Fruit fly (Drosophila melanogaster) whole organism, wandering third instar larva: ENCODE data around the gene CG4036.

Experiments
- Abd-B ChIP-seq: fragments of >200 bp; optimal IDR thresholded peaks from 2 replicates; lab custom pipeline; 2017; ENCODE audit warnings: missing biosample characterization, missing genetic modification characterization
- CG32264 ChIP-seq: fragments of 200-800 bp; sonication (Bioruptor generic); optimal IDR thresholded peaks from 2 replicates; lab custom pipeline; 2016; ENCODE audit warnings: missing biosample characterization, missing genetic modification characterization
- CG9705 ChIP-seq: fragments of 200-800 bp; sonication (Bioruptor generic); optimal IDR thresholded peaks from 2 replicates; lab custom pipeline; 2018; ENCODE audit warnings: missing biosample characterization, mild to moderate bottlenecking, missing genetic modification characterization
- CrebA ChIP-seq: fragments of 200-800 bp; sonication (Bioruptor generic); optimal IDR thresholded peaks from 2 replicates; lab custom pipeline; 2016; ENCODE audit warnings: missing biosample characterization, mild to moderate bottlenecking, missing genetic modification characterization, borderline replicate concordance
- Dfd ChIP-seq: fragments of >200 bp; optimal IDR thresholded peaks from 2 replicates; lab custom pipeline; 2017; ENCODE audit warnings: missing biosample characterization, missing genetic modification characterization
- Dif ChIP-seq: fragments of 200-275, 200-300 bp; sonication (Bioruptor generic); optimal IDR thresholded peaks from 2 replicates; lab custom pipeline; 2018; ENCODE audit warnings: missing biosample characterization, missing genetic modification characterization; ENCODE audit not compliant: partially characterized antibody
- GATAd ChIP-seq: sonication (Bioruptor generic); optimal IDR thresholded peaks from 2 replicates; lab custom pipeline; 2016; ENCODE audit warnings: missing biosample characterization, missing genetic modification characterization
- HLH106 ChIP-seq: fragments of 200-800 bp; optimal IDR thresholded peaks from 3 replicates; lab custom pipeline; 2019; ENCODE audit warnings: missing biosample characterization, mild to moderate bottlenecking, missing genetic modification characterization, moderate library complexity
- Hnf4 ChIP-seq: fragments of 200-800 bp; sonication (Bioruptor generic); optimal IDR thresholded peaks from 2 replicates; lab custom pipeline; 2016; ENCODE audit warnings: missing biosample characterization, mild to moderate bottlenecking, missing genetic modification characterization
- Hr78 ChIP-seq: fragments of >200 bp; optimal IDR thresholded peaks from 2 replicates; lab custom pipeline; 2017; ENCODE audit warnings: missing biosample characterization, missing genetic modification characterization
- Hr83 ChIP-seq: fragments of 200-300 bp; sonication (Bioruptor generic); optimal IDR thresholded peaks from 2 replicates; lab custom pipeline; 2016; ENCODE audit warnings: missing biosample characterization, mild to moderate bottlenecking, missing genetic modification characterization, moderate library complexity; ENCODE audit not compliant: poor library complexity, severe bottlenecking
- Jra ChIP-seq: sonication (Bioruptor generic); optimal IDR thresholded peaks from 2 replicates; lab custom pipeline; 2016; ENCODE audit warnings: missing biosample characterization, missing genetic modification characterization
- Mio ChIP-seq: sonication (Bioruptor generic); optimal IDR thresholded peaks from 2 replicates; lab custom pipeline; 2016; ENCODE audit warnings: missing biosample characterization, missing genetic modification characterization
- Myc ChIP-seq: fragments of >200 bp; optimal IDR thresholded peaks from 2 replicates; lab custom pipeline; 2017
- N ChIP-seq: fragments of >200 bp; optimal IDR thresholded peaks from 2 replicates; lab custom pipeline; 2018; ENCODE audit warnings: missing biosample characterization, missing external identifiers, missing genetic modification characterization
- OdsH ChIP-seq: fragments of 200-800 bp; sonication (Bioruptor generic); optimal IDR thresholded peaks from 2 replicates; lab custom pipeline; 2016; ENCODE audit warnings: missing biosample characterization, mild to moderate bottlenecking, missing genetic modification characterization
- Rel ChIP-seq, 2 experiments: fragments of 200-800 bp; sonication (Bioruptor generic) in 1 of 2; optimal IDR thresholded peaks; 2 replicates in 1 of 2; 3 replicates in 1 of 2; lab custom pipeline; 2016 to 2019; ENCODE audit warnings: mild to moderate bottlenecking in 2 of 2, missing biosample characterization in 2 of 2, missing genetic modification characterization in 2 of 2, moderate library complexity in 1 of 2
- Sp1 ChIP-seq: fragments of 200-800 bp; sonication (Bioruptor generic); optimal IDR thresholded peaks from 3 replicates; lab custom pipeline; 2019; ENCODE audit warnings: missing biosample characterization, mild to moderate bottlenecking, missing genetic modification characterization, moderate library complexity
- Vsx2 ChIP-seq: fragments of 200-300, 225-300 bp; sonication (Bioruptor generic); optimal IDR thresholded peaks from 2 replicates; lab custom pipeline; 2018; ENCODE audit warnings: missing biosample characterization, missing genetic modification characterization; ENCODE audit not compliant: partially characterized antibody
- br ChIP-seq: fragments of 200-800 bp; sonication (Bioruptor generic); optimal IDR thresholded peaks from 2 replicates; lab custom pipeline; 2016; ENCODE audit warnings: missing biosample characterization, missing genetic modification characterization
- brk ChIP-seq: fragments of 200-800 bp; sonication (Bioruptor generic); optimal IDR thresholded peaks from 2 replicates; lab custom pipeline; 2016; ENCODE audit warnings: missing biosample characterization, mild to moderate bottlenecking, missing genetic modification characterization
- dl ChIP-seq, 2 experiments: fragments of 175-275, 200-275 bp in 1 of 2; fragments of 200-275 bp in 1 of 2; sonication (Bioruptor generic); optimal IDR thresholded peaks; lab custom pipeline; 2018; ENCODE audit warnings: mild to moderate bottlenecking in 2 of 2, missing biosample characterization in 2 of 2, missing genetic modification characterization in 2 of 2, moderate library complexity in 2 of 2; ENCODE audit not compliant: partially characterized antibody in 2 of 2, insufficient read depth in 1 of 2
- dmrt93B ChIP-seq: fragments of 200-800 bp; sonication (Bioruptor generic); optimal IDR thresholded peaks from 2 replicates; lab custom pipeline; 2018; ENCODE audit warnings: missing biosample characterization, mild to moderate bottlenecking, missing genetic modification characterization
- dsf ChIP-seq: sonication (Bioruptor generic); optimal IDR thresholded peaks from 2 replicates; lab custom pipeline; 2016; ENCODE audit warnings: missing biosample characterization, missing genetic modification characterization, borderline replicate concordance
- ey ChIP-seq: fragments of 200-800 bp; sonication (Bioruptor generic); optimal IDR thresholded peaks from 2 replicates; lab custom pipeline; 2016; ENCODE audit warnings: missing biosample characterization, missing genetic modification characterization
- foxo ChIP-seq, 2 experiments: fragments of 200-800 bp; sonication (Bioruptor generic); optimal IDR thresholded peaks; 2 replicates in 1 of 2; 3 replicates in 1 of 2; lab custom pipeline; 2016 to 2017; ENCODE audit warnings: missing biosample characterization in 2 of 2, missing genetic modification characterization in 2 of 2
- fru ChIP-seq: fragments of 200-800 bp; sonication (Bioruptor generic); optimal IDR thresholded peaks from 3 replicates; lab custom pipeline; 2016; ENCODE audit warnings: missing biosample characterization, mild to moderate bottlenecking, missing genetic modification characterization
- h ChIP-seq: fragments of 200-800 bp; sonication (Bioruptor generic); optimal IDR thresholded peaks from 3 replicates; lab custom pipeline; 2016; ENCODE audit warnings: missing biosample characterization, mild to moderate bottlenecking, missing genetic modification characterization
- jim ChIP-seq: fragments of 175-275, 200-325 bp; sonication (Bioruptor generic); optimal IDR thresholded peaks from 2 replicates; lab custom pipeline; 2016; ENCODE audit warnings: missing biosample characterization, mild to moderate bottlenecking, missing genetic modification characterization
- lola ChIP-seq: fragments of >200 bp; optimal IDR thresholded peaks from 2 replicates; lab custom pipeline; 2017; ENCODE audit warnings: missing biosample characterization, missing genetic modification characterization
- pan ChIP-seq: fragments of >200 bp; optimal IDR thresholded peaks from 2 replicates; lab custom pipeline; 2017
- psq ChIP-seq: fragments of 200-800 bp; sonication (Bioruptor generic); optimal IDR thresholded peaks from 3 replicates; lab custom pipeline; 2017; ENCODE audit warnings: missing biosample characterization, mild to moderate bottlenecking, missing genetic modification characterization, moderate library complexity
- rgr ChIP-seq: fragments of 200-800 bp; sonication (Bioruptor generic); optimal IDR thresholded peaks from 3 replicates; lab custom pipeline; 2016; ENCODE audit warnings: missing biosample characterization, mild to moderate bottlenecking, missing genetic modification characterization
- sage ChIP-seq: fragments of 200-800 bp; sonication (Bioruptor generic); optimal IDR thresholded peaks from 2 replicates; lab custom pipeline; 2016; ENCODE audit warnings: missing biosample characterization, mild to moderate bottlenecking, missing genetic modification characterization
- sv ChIP-seq: fragments of 200-800 bp; sonication (Bioruptor generic); optimal IDR thresholded peaks from 3 replicates; lab custom pipeline; 2016; ENCODE audit warnings: missing biosample characterization, missing genetic modification characterization
- tai ChIP-seq: sonication (Bioruptor generic); optimal IDR thresholded peaks from 2 replicates; lab custom pipeline; 2016; ENCODE audit warnings: missing biosample characterization, missing genetic modification characterization
- usp ChIP-seq: fragments of >200 bp; optimal IDR thresholded peaks from 2 replicates; lab custom pipeline; 2017; ENCODE audit warnings: missing biosample characterization, missing genetic modification characterization
- woc ChIP-seq: sonication (Bioruptor generic); optimal IDR thresholded peaks from 2 replicates; lab custom pipeline; 2016; ENCODE audit warnings: missing biosample characterization, mild to moderate bottlenecking, missing genetic modification characterization

CG4036 gene

dm6 chr2L:9777927-9778326 is 12.8 kb upstream of the CG4036 start:
- TF ChIP-seq Rel (GFP tag; optimal IDR thresholded peaks at IDR 0.05; lab: Kevin White, UChicago) (no peak), Rel (tag; optimal IDR thresholded peaks at IDR 0.05; lab: Kevin White, UChicago) (peak; percentile 95), HLH106 (tag; lab: Kevin White, UChicago) (no peak), Myc (no peak), Dfd (no peak), Abd-B (GFP tag; lab: Kevin White, UChicago) (no peak), dmrt93B (GFP tag; lab: Kevin White, UChicago) (no peak), Hr78 (GFP tag; lab: Kevin White, UChicago) (no peak), Jra (GFP tag; lab: Kevin White, UChicago) (no peak)

- TF ChIP-seq dl (GFP tag; optimal IDR thresholded peaks at IDR 0.05; lab: Kevin White, UChicago; ENCODE audit: insufficient read depth in 1 of 2, partially characterized antibody in 2 of 2): no peak
- no peak for TF ChIP-seq psq
- TF ChIP-seq CG9705: no peak
- TF ChIP-seq Jra (GFP tag; lab: Kevin White, UChicago): no peak
- no peak for TF ChIP-seq dsf (GFP tag; lab: Kevin White, UChicago)
- no peak for TF ChIP-seq HLH106 (tag; lab: Kevin White, UChicago)
- TF ChIP-seq foxo (GFP tag; optimal IDR thresholded peaks at IDR 0.05; lab: Kevin White, UChicago): no peak
- TF ChIP-seq pan (lab: Kevin White, UChicago): no peak
- no peak for TF ChIP-seq GATAd (GFP tag; lab: Kevin White, UChicago)
- no peak for TF ChIP-seq h (GFP tag; lab: Kevin White, UChicago)
- TF ChIP-seq jim (GFP tag; lab: Kevin White, UChicago): no peak
- no peak for TF ChIP-seq ey (GFP tag; lab: Kevin White, UChicago)
Observed at dm6 chr2L:9778416-9778815, 12.3 kb upstream of the CG4036 start.

dm6 chr2L:9779147-9779546 is 11.5 kb upstream of the CG4036 start:
- TF ChIP-seq Hnf4 (GFP tag; lab: Kevin White, UChicago): no peak
- TF ChIP-seq fru (GFP tag; lab: Kevin White, UChicago): no peak
- no peak for TF ChIP-seq OdsH (GFP tag; lab: Kevin White, UChicago)
- TF ChIP-seq CG9705: no peak

- TF ChIP-seq Rel (GFP tag; optimal IDR thresholded peaks at IDR 0.05; lab: Kevin White, UChicago) (no peak), Rel (tag; optimal IDR thresholded peaks at IDR 0.05; lab: Kevin White, UChicago) (peak; percentile 31), Myc (no peak), Dif (no peak), jim (GFP tag; lab: Kevin White, UChicago) (no peak)
Observed at dm6 chr2L:9779754-9780153, 10.9 kb upstream of the CG4036 start.

- TF ChIP-seq CrebA (no peak), Mio (GFP tag; lab: Kevin White, UChicago) (peak; percentile 18), ey (GFP tag; lab: Kevin White, UChicago) (no peak), fru (GFP tag; lab: Kevin White, UChicago) (peak; percentile 54), N (GFP tag; lab: Kevin White, UChicago) (no peak), Rel (GFP tag; optimal IDR thresholded peaks at IDR 0.05; lab: Kevin White, UChicago) (peak; percentile 64), Rel (tag; optimal IDR thresholded peaks at IDR 0.05; lab: Kevin White, UChicago) (peak; percentile 83), tai (GFP tag; lab: Kevin White, UChicago) (no peak), sv (GFP tag; lab: Kevin White, UChicago) (no peak), pan (lab: Kevin White, UChicago) (no peak), OdsH (GFP tag; lab: Kevin White, UChicago) (peak; percentile 51), dsf (GFP tag; lab: Kevin White, UChicago) (no peak), h (GFP tag; lab: Kevin White, UChicago) (peak; percentile 73), sage (GFP tag; lab: Kevin White, UChicago) (no peak), dl (GFP tag; optimal IDR thresholded peaks at IDR 0.05; lab: Kevin White, UChicago; ENCODE audit: insufficient read depth in 1 of 2, partially characterized antibody in 2 of 2) (peak; percentile 97 to 98), psq (no peak), br (GFP tag; lab: Kevin White, UChicago) (peak; percentile 67), Dif (peak; percentile 98), Hr78 (GFP tag; lab: Kevin White, UChicago) (no peak), GATAd (GFP tag; lab: Kevin White, UChicago) (no peak), Hnf4 (GFP tag; lab: Kevin White, UChicago) (peak; percentile 57), lola (no peak), rgr (peak; percentile 57), Sp1 (peak; percentile 68), Jra (GFP tag; lab: Kevin White, UChicago) (peak; percentile 52), woc (no peak), CG9705 (no peak), Abd-B (GFP tag; lab: Kevin White, UChicago) (no peak), foxo (GFP tag; optimal IDR thresholded peaks at IDR 0.05; lab: Kevin White, UChicago) (peak in 1 of 2 experiments; percentile 55), dmrt93B (GFP tag; lab: Kevin White, UChicago) (no peak), Vsx2 (GFP tag; lab: Kevin White, UChicago) (peak; percentile 94), jim (GFP tag; lab: Kevin White, UChicago) (no peak), CG32264 (GFP tag; lab: Kevin White, UChicago) (no peak), brk (GFP tag; lab: Kevin White, UChicago) (no peak), usp (no peak), Hr83 (GFP tag; lab: Kevin White, UChicago) (peak; percentile 87), HLH106 (tag; lab: Kevin White, UChicago) (peak; percentile 18)
Observed at dm6 chr2L:9782176-9782581, 8.5 kb upstream of the CG4036 start, which contains the start of gene IP3K1. TSS of gene IP3K1 (plus strand) at chr2L:9782384.
